Worm (Caenorhabditis elegans) whole organism, midembryonic: Measurements from ENCODE around the gene F44F4.15.

Source experiments
- ref-1 ChIP-seq: fragments of 200-800 bp; sonication (Bioruptor generic); conservative IDR thresholded peaks from 2 replicates; pipeline ENCODE4 v1.3.6; 2022; ENCODE audit warnings: missing genetic modification reagents, missing genetic modification characterization, missing compliant biosample characterization
- tab-1 ChIP-seq: fragments of 200-800 bp; sonication (Bioruptor generic); IDR thresholded peaks from 2 replicates; pipeline ENCODE4 v1.3.6; 2022; ENCODE audit warnings: missing genetic modification characterization, missing compliant biosample characterization
- ztf-29 ChIP-seq: fragments of 200-800 bp; sonication (Bioruptor generic); IDR thresholded peaks from 2 replicates; pipeline ENCODE4 v1.3.6; 2022; ENCODE audit warnings: missing genetic modification reagents, missing genetic modification characterization, missing compliant biosample characterization

ce11 chrII:10888979-10889378, 25.5 kb upstream of the F44F4.15 start, which contains the start of gene ptr-8:
- TF ChIP-seq ztf-29 (no peak), ref-1 (GFP tag; lab: Robert Waterston, UW) (no peak), tab-1 (GFP tag; lab: Robert Waterston, UW) (no peak)
